Fruit fly (Drosophila melanogaster) whole organism, wandering third instar larva: Measurements from ENCODE around the gene rno.
A peak's percentile ranks its signal among the peaks of the same experiment; 100 is the strongest.

Experiments
- CG32264 ChIP-seq: fragments of 200-800 bp; sonication (Bioruptor generic); optimal IDR thresholded peaks from 2 replicates; lab custom pipeline; 2016; ENCODE audit warnings: missing biosample characterization, missing genetic modification characterization
- CG9705 ChIP-seq: fragments of 200-800 bp; sonication (Bioruptor generic); optimal IDR thresholded peaks from 2 replicates; lab custom pipeline; 2018; ENCODE audit warnings: missing biosample characterization, mild to moderate bottlenecking, missing genetic modification characterization
- CrebA ChIP-seq: fragments of 200-800 bp; sonication (Bioruptor generic); optimal IDR thresholded peaks from 2 replicates; lab custom pipeline; 2016; ENCODE audit warnings: missing biosample characterization, mild to moderate bottlenecking, missing genetic modification characterization, borderline replicate concordance
- Dif ChIP-seq: fragments of 200-275, 200-300 bp; sonication (Bioruptor generic); optimal IDR thresholded peaks from 2 replicates; lab custom pipeline; 2018; ENCODE audit warnings: missing biosample characterization, missing genetic modification characterization; ENCODE audit not compliant: partially characterized antibody
- HLH106 ChIP-seq: fragments of 200-800 bp; optimal IDR thresholded peaks from 3 replicates; lab custom pipeline; 2019; ENCODE audit warnings: missing biosample characterization, mild to moderate bottlenecking, missing genetic modification characterization, moderate library complexity
- Hnf4 ChIP-seq: fragments of 200-800 bp; sonication (Bioruptor generic); optimal IDR thresholded peaks from 2 replicates; lab custom pipeline; 2016; ENCODE audit warnings: missing biosample characterization, mild to moderate bottlenecking, missing genetic modification characterization
- Hr78 ChIP-seq: fragments of >200 bp; optimal IDR thresholded peaks from 2 replicates; lab custom pipeline; 2017; ENCODE audit warnings: missing biosample characterization, missing genetic modification characterization
- Hr83 ChIP-seq: fragments of 200-300 bp; sonication (Bioruptor generic); optimal IDR thresholded peaks from 2 replicates; lab custom pipeline; 2016; ENCODE audit warnings: missing biosample characterization, mild to moderate bottlenecking, missing genetic modification characterization, moderate library complexity; ENCODE audit not compliant: poor library complexity, severe bottlenecking
- Jra ChIP-seq: sonication (Bioruptor generic); optimal IDR thresholded peaks from 2 replicates; lab custom pipeline; 2016; ENCODE audit warnings: missing biosample characterization, missing genetic modification characterization
- Mio ChIP-seq: sonication (Bioruptor generic); optimal IDR thresholded peaks from 2 replicates; lab custom pipeline; 2016; ENCODE audit warnings: missing biosample characterization, missing genetic modification characterization
- Myc ChIP-seq: fragments of >200 bp; optimal IDR thresholded peaks from 2 replicates; lab custom pipeline; 2017
- N ChIP-seq: fragments of >200 bp; optimal IDR thresholded peaks from 2 replicates; lab custom pipeline; 2018; ENCODE audit warnings: missing biosample characterization, missing external identifiers, missing genetic modification characterization
- OdsH ChIP-seq: fragments of 200-800 bp; sonication (Bioruptor generic); optimal IDR thresholded peaks from 2 replicates; lab custom pipeline; 2016; ENCODE audit warnings: missing biosample characterization, mild to moderate bottlenecking, missing genetic modification characterization
- Rel ChIP-seq, 2 experiments: fragments of 200-800 bp; sonication (Bioruptor generic) in 1 of 2; optimal IDR thresholded peaks; 2 replicates in 1 of 2; 3 replicates in 1 of 2; lab custom pipeline; 2016 to 2019; ENCODE audit warnings: mild to moderate bottlenecking in 2 of 2, missing biosample characterization in 2 of 2, missing genetic modification characterization in 2 of 2, moderate library complexity in 1 of 2
- Sp1 ChIP-seq: fragments of 200-800 bp; sonication (Bioruptor generic); optimal IDR thresholded peaks from 3 replicates; lab custom pipeline; 2019; ENCODE audit warnings: missing biosample characterization, mild to moderate bottlenecking, missing genetic modification characterization, moderate library complexity
- Vsx2 ChIP-seq: fragments of 200-300, 225-300 bp; sonication (Bioruptor generic); optimal IDR thresholded peaks from 2 replicates; lab custom pipeline; 2018; ENCODE audit warnings: missing biosample characterization, missing genetic modification characterization; ENCODE audit not compliant: partially characterized antibody
- br ChIP-seq: fragments of 200-800 bp; sonication (Bioruptor generic); optimal IDR thresholded peaks from 2 replicates; lab custom pipeline; 2016; ENCODE audit warnings: missing biosample characterization, missing genetic modification characterization
- brk ChIP-seq: fragments of 200-800 bp; sonication (Bioruptor generic); optimal IDR thresholded peaks from 2 replicates; lab custom pipeline; 2016; ENCODE audit warnings: missing biosample characterization, mild to moderate bottlenecking, missing genetic modification characterization
- dmrt93B ChIP-seq: fragments of 200-800 bp; sonication (Bioruptor generic); optimal IDR thresholded peaks from 2 replicates; lab custom pipeline; 2018; ENCODE audit warnings: missing biosample characterization, mild to moderate bottlenecking, missing genetic modification characterization
- dsf ChIP-seq: sonication (Bioruptor generic); optimal IDR thresholded peaks from 2 replicates; lab custom pipeline; 2016; ENCODE audit warnings: missing biosample characterization, missing genetic modification characterization, borderline replicate concordance
- ey ChIP-seq: fragments of 200-800 bp; sonication (Bioruptor generic); optimal IDR thresholded peaks from 2 replicates; lab custom pipeline; 2016; ENCODE audit warnings: missing biosample characterization, missing genetic modification characterization
- foxo ChIP-seq, 2 experiments: fragments of 200-800 bp; sonication (Bioruptor generic); optimal IDR thresholded peaks; 2 replicates in 1 of 2; 3 replicates in 1 of 2; lab custom pipeline; 2016 to 2017; ENCODE audit warnings: missing biosample characterization in 2 of 2, missing genetic modification characterization in 2 of 2
- fru ChIP-seq: fragments of 200-800 bp; sonication (Bioruptor generic); optimal IDR thresholded peaks from 3 replicates; lab custom pipeline; 2016; ENCODE audit warnings: missing biosample characterization, mild to moderate bottlenecking, missing genetic modification characterization
- h ChIP-seq: fragments of 200-800 bp; sonication (Bioruptor generic); optimal IDR thresholded peaks from 3 replicates; lab custom pipeline; 2016; ENCODE audit warnings: missing biosample characterization, mild to moderate bottlenecking, missing genetic modification characterization
- lola ChIP-seq: fragments of >200 bp; optimal IDR thresholded peaks from 2 replicates; lab custom pipeline; 2017; ENCODE audit warnings: missing biosample characterization, missing genetic modification characterization
- psq ChIP-seq: fragments of 200-800 bp; sonication (Bioruptor generic); optimal IDR thresholded peaks from 3 replicates; lab custom pipeline; 2017; ENCODE audit warnings: missing biosample characterization, mild to moderate bottlenecking, missing genetic modification characterization, moderate library complexity
- rgr ChIP-seq: fragments of 200-800 bp; sonication (Bioruptor generic); optimal IDR thresholded peaks from 3 replicates; lab custom pipeline; 2016; ENCODE audit warnings: missing biosample characterization, mild to moderate bottlenecking, missing genetic modification characterization
- sage ChIP-seq: fragments of 200-800 bp; sonication (Bioruptor generic); optimal IDR thresholded peaks from 2 replicates; lab custom pipeline; 2016; ENCODE audit warnings: missing biosample characterization, mild to moderate bottlenecking, missing genetic modification characterization
- sv ChIP-seq: fragments of 200-800 bp; sonication (Bioruptor generic); optimal IDR thresholded peaks from 3 replicates; lab custom pipeline; 2016; ENCODE audit warnings: missing biosample characterization, missing genetic modification characterization
- tai ChIP-seq: sonication (Bioruptor generic); optimal IDR thresholded peaks from 2 replicates; lab custom pipeline; 2016; ENCODE audit warnings: missing biosample characterization, missing genetic modification characterization
- usp ChIP-seq: fragments of >200 bp; optimal IDR thresholded peaks from 2 replicates; lab custom pipeline; 2017; ENCODE audit warnings: missing biosample characterization, missing genetic modification characterization
- woc ChIP-seq: sonication (Bioruptor generic); optimal IDR thresholded peaks from 2 replicates; lab custom pipeline; 2016; ENCODE audit warnings: missing biosample characterization, mild to moderate bottlenecking, missing genetic modification characterization

rno gene

DNA sequence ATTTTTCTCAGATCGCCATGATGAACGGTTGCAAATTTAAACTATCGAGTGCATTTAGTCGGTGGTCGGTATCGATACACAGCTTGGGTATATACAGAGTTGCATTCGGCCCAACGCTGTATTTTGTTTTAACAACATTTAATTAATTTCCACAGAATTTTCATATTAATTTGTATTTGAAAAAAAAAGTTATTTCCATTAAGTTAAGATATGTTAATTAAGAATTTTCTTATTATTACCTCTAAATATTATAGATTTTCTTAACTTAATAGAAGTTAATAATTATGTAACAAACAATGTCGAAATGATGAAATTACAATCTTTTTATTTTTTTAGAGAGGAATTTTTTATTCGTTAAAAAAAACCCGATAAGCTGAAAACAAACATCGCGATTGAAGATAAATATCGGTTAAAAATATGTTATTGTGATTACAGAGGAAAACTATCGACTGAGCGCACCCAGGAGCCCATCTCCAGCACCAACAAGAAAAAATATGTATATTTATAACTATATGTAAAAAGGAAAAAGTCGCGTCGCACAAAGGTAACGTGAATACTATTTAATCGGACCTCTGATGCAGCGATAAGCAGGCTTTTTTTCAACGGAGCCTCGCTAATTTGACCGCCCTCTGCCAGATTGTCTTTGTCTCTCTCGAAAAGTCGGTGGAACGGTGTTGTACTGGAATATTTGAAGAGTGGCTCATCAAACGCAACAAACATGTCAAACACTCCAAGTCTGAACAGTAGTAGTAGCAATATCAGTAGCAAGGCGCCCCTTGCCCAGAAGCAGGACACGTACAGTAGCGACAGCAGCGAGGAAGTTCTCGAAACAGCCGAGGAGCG is at the start of gene rno, which contains the start of gene mri:
rno (minus strand) TSS at position 9 of the 843 bp plus-strand sequence.
mri (plus strand) TSS at position 421 of the 843 bp plus-strand sequence.
- no peak for TF ChIP-seq lola (GFP tag; lab: Kevin White, UChicago)
- no peak for TF ChIP-seq CG32264 (GFP tag; lab: Kevin White, UChicago)
- peak; percentile 73 for TF ChIP-seq rgr (GFP tag; lab: Kevin White, UChicago)
- TF ChIP-seq fru (GFP tag; lab: Kevin White, UChicago) = peak; percentile 6
- TF ChIP-seq dsf (GFP tag; lab: Kevin White, UChicago) = no peak
- TF ChIP-seq HLH106 = peak; percentile 78
- peak; percentile 89 for TF ChIP-seq Hr83
- peak; percentile 68 for TF ChIP-seq OdsH (GFP tag; lab: Kevin White, UChicago)
- TF ChIP-seq Rel (GFP tag; optimal IDR thresholded peaks at IDR 0.05; lab: Kevin White, UChicago) = peak; percentile 6
- no peak for TF ChIP-seq Rel (tag; optimal IDR thresholded peaks at IDR 0.05; lab: Kevin White, UChicago)
- TF ChIP-seq Jra = no peak
- TF ChIP-seq woc = no peak
- TF ChIP-seq sv = peak; percentile 12
- TF ChIP-seq CG9705 (GFP tag; lab: Kevin White, UChicago) = peak; percentile 57
- peak; percentile 60 for TF ChIP-seq dmrt93B
- peak; percentile 52 for TF ChIP-seq psq (GFP tag; lab: Kevin White, UChicago)
- TF ChIP-seq Sp1 (GFP tag; lab: Kevin White, UChicago) = peak; percentile 69
- TF ChIP-seq foxo (GFP tag; optimal IDR thresholded peaks at IDR 0.05; lab: Kevin White, UChicago) = peak in 1 of 2 experiments; percentile 75
- peak; percentile 17 for TF ChIP-seq h (GFP tag; lab: Kevin White, UChicago)
- TF ChIP-seq, all 38 proteins: peak for 13

DNA sequence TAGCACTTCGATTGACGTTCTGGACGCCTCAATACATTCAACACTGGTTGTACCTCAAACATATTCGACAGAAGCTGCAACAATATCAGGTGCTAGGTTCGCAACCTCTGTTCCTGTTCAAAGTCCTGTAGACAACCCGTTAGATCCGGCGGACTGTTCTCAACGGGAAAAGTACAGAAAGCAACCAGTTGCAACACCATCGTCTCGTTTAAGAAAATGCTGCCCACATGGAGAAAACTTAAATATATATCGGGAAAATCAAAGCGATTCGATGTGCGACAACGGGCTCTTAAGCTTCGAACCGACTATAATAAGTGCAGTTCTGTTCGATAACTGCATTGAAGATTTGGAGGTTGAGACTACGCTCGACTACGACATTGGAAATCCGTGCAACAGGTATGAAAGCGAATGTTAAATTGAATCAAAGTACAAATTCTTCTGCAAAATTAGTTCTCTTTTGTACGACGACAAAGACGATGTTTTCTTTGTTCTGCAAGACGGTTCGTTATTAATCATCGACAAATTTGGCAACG is 48.7 kb upstream of the rno start:
- no peak for TF ChIP-seq Jra
- no peak for TF ChIP-seq foxo (GFP tag; optimal IDR thresholded peaks at IDR 0.05; lab: Kevin White, UChicago)
- TF ChIP-seq CG9705 (GFP tag; lab: Kevin White, UChicago) = no peak
- TF ChIP-seq Hnf4 (GFP tag; lab: Kevin White, UChicago) = no peak
- TF ChIP-seq woc = no peak
- TF ChIP-seq sage (GFP tag; lab: Kevin White, UChicago) = no peak
- no peak for TF ChIP-seq dmrt93B
- TF ChIP-seq rgr (GFP tag; lab: Kevin White, UChicago) = no peak
- no peak for TF ChIP-seq CG32264 (GFP tag; lab: Kevin White, UChicago)
- no peak for TF ChIP-seq dsf (GFP tag; lab: Kevin White, UChicago)

DNA sequence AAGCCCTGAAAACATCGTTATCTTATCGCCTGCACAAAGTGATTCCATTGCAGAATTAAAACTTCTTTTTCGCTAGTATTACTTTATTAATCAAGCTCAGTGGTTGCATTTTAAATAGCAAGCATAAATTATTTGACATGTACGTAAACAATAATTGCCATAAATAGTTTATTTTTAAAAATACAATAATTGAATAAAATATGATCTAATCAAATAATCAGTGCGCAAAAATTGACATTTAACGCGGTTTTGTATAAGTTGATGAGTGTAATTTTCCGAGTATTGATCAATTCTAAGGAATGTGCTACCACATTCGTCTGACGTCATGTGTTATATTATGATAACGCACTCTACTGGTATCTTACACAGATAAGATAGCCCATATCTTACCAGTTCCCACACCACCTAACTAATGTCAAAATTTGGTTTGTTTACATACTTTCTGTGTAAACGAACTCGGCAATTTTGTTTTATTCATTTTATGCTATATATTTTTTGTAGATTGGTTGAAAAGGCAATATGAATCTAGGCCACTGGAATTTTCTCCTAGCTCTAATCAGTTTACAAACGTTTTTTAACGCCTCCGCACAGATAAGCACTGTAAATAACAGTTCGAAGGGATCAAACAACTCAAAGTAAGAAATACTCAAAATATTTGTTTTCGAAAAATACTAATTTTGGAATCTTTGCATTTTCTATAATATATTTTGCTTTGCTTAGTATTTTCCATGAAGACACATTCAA is 48.1 kb upstream of the rno start, which contains the start of gene mthl14:
mthl14 (plus strand) TSS at position 10 of the 744 bp plus-strand sequence.
- no peak for TF ChIP-seq Myc (lab: Kevin White, UChicago)

DNA sequence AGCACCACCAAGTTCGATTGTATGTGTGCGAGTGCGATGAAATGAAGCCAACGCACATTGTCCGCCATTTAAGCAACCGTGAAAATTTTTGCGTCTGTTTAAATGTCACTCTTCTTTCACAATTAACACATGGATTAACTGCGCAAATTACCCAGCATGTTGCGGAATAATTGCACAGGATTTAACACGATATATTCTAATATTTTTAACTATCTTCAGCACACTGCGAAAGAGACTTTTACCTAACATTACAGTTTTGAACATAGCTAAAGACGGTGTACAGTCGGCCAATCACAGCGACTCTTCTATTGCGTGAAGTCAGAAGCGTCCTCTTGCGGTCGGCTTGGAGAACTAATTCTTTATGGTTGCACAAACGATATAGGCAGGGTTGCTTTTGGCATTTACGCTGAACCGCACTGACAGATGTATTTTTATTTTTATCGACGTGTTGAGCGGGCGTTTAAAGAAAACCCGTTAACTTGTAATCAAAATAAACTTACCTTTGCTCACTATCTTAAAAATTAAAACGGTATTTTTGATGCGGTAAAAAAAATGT is 47.2 kb upstream of the rno start:
- TF ChIP-seq lola (GFP tag; lab: Kevin White, UChicago) (no peak), fru (GFP tag; lab: Kevin White, UChicago) (no peak), Mio (GFP tag; lab: Kevin White, UChicago) (no peak), Hnf4 (GFP tag; lab: Kevin White, UChicago) (peak; percentile 39), br (GFP tag; lab: Kevin White, UChicago) (no peak), OdsH (GFP tag; lab: Kevin White, UChicago) (peak; percentile 27), Hr78 (no peak), N (GFP tag; lab: Kevin White, UChicago) (no peak), psq (GFP tag; lab: Kevin White, UChicago) (peak; percentile 12), sv (peak; percentile 20), Dif (GFP tag; lab: Kevin White, UChicago) (peak; percentile 68), usp (GFP tag; lab: Kevin White, UChicago) (no peak), ey (GFP tag; lab: Kevin White, UChicago) (peak; percentile 11), tai (GFP tag; lab: Kevin White, UChicago) (peak; percentile 42), Hr83 (peak; percentile 57), CG9705 (GFP tag; lab: Kevin White, UChicago) (peak; percentile 30), CG32264 (GFP tag; lab: Kevin White, UChicago) (peak; percentile 9), Jra (no peak), CrebA (GFP tag; lab: Kevin White, UChicago) (no peak), Vsx2 (GFP tag; lab: Kevin White, UChicago) (peak; percentile 63), brk (GFP tag; lab: Kevin White, UChicago) (no peak)
